Fruit fly (Drosophila melanogaster): ENCODE data around the gene CG31103.

DNA sequence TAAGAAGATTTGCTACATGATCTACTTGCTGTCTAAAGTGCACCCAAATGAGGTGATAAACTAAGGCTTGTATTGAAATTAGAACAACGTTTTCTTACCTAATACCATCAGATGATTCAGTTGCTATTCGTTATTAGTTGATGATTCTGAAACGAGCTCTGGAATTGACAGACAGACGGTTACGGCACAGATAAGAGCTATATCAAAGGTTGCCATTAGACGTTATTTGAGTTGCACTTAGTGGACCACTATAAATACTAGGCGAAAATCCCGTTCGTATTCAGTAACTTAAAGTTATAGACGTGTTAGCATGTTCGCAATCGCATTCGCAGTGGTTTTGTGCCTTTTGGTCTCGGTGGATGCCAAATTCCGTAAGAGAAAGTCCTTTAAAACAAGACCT is 20.8 kb downstream of the CG31103 start, which contains the start of gene to:
- TF ChIP-seq psq (optimal IDR thresholded peaks at IDR 0.05) = no peak
- TF ChIP-seq EcR (GFP tag; optimal IDR thresholded peaks at IDR 0.05) = no peak
- TF ChIP-seq CG8478 (optimal IDR thresholded peaks at IDR 0.05) = no peak
